Worm (Caenorhabditis elegans) whole organism, L4 larva: Measurements from ENCODE around the gene F49C12.2.

Experiments
- F37D6.2 ChIP-seq: sonication (generic microtip); optimal IDR thresholded peaks from 2 replicates; lab custom pipeline; 2016; ENCODE audit warnings: mild to moderate bottlenecking, missing genetic modification characterization, missing compliant biosample characterization
- T20F7.1 ChIP-seq: fragments of 200-800 bp; sonication (Bioruptor generic); optimal IDR thresholded peaks from 2 replicates; lab custom pipeline; 2018; ENCODE audit warnings: mild to moderate bottlenecking, missing genetic modification characterization, missing compliant biosample characterization
- Y48G9A.11 ChIP-seq: fragments of 200-800 bp; sonication (Bioruptor generic); IDR thresholded peaks from 2 replicates; pipeline ENCODE4 v1.3.6; 2022; ENCODE audit warnings: missing genetic modification reagents, missing genetic modification characterization, missing compliant biosample characterization
- Y75B8A.6 ChIP-seq: fragments of 200-800 bp; sonication (Bioruptor generic); IDR thresholded peaks from 2 replicates; pipeline ENCODE4 v1.3.6; 2022; ENCODE audit warnings: missing genetic modification reagents, missing genetic modification characterization, missing compliant biosample characterization
- aha-1 ChIP-seq: fragments of 150-350 bp; peaks from one replicate; lab custom pipeline; 2014; ENCODE audit warnings: missing biosample characterization, missing genetic modification characterization
- ceh-62 ChIP-seq: sonication (generic microtip); optimal IDR thresholded peaks from 2 replicates; lab custom pipeline; 2017; ENCODE audit warnings: missing biosample characterization, missing genetic modification characterization
- daf-12 ChIP-seq: fragments of 150-350 bp; optimal IDR thresholded peaks from 2 replicates; lab custom pipeline; 2014; ENCODE audit warnings: missing biosample characterization, missing genetic modification reagents, missing genetic modification characterization
- daf-16 ChIP-seq, 3 experiments: sonication (generic microtip); optimal IDR thresholded peaks; 2 replicates each; lab custom pipeline; 2016 to 2017; ENCODE audit warnings: missing genetic modification characterization in 3 of 3, missing genetic modification reagents in 3 of 3, mild to moderate bottlenecking in 2 of 3, missing compliant biosample characterization in 2 of 3, missing biosample characterization in 1 of 3, moderate library complexity in 1 of 3
- daf-19 ChIP-seq: fragments of 200-800 bp; sonication (Bioruptor generic); conservative IDR thresholded peaks from 2 replicates; pipeline ENCODE4 v1.3.6; 2022; ENCODE audit warnings: missing genetic modification characterization, missing compliant biosample characterization
- dmd-6 ChIP-seq: fragments of 200-800 bp; sonication (Bioruptor generic); IDR thresholded peaks from 2 replicates; pipeline ENCODE4 v1.3.6; 2022; ENCODE audit warnings: missing genetic modification reagents, missing genetic modification characterization, missing compliant biosample characterization
- dpl-1 ChIP-seq: fragments of 150-350 bp; optimal IDR thresholded peaks from 2 replicates; lab custom pipeline; 2014; ENCODE audit warnings: missing biosample characterization, missing genetic modification reagents, missing genetic modification characterization
- duxl-1 ChIP-seq: sonication (generic microtip); optimal IDR thresholded peaks from 2 replicates; lab custom pipeline; 2016; ENCODE audit warnings: mild to moderate bottlenecking, missing genetic modification characterization, moderate library complexity, missing compliant biosample characterization; ENCODE audit not compliant: poor library complexity
- hif-1 ChIP-seq, 2 experiments: sonication (generic microtip); optimal IDR thresholded peaks; 2 replicates each; lab custom pipeline; 2016 to 2017; ENCODE audit warnings: missing compliant biosample characterization in 2 of 2, missing genetic modification characterization in 2 of 2, missing genetic modification reagents in 2 of 2, missing genotype in 2 of 2, mild to moderate bottlenecking in 1 of 2
- hlh-30 ChIP-seq: sonication (generic microtip); optimal IDR thresholded peaks from 2 replicates; lab custom pipeline; 2017; ENCODE audit warnings: antibody characterized with exemption, mild to moderate bottlenecking, missing genetic modification characterization, missing compliant biosample characterization; ENCODE audit not compliant: insufficient read depth
- hmg-1.1 ChIP-seq: fragments of 200-800 bp; sonication (Bioruptor generic); IDR thresholded peaks from 2 replicates; pipeline ENCODE4 v1.3.6; 2022; ENCODE audit warnings: missing genetic modification reagents, missing genetic modification characterization, missing compliant biosample characterization
- jun-1 ChIP-seq: fragments of 150-350 bp; optimal IDR thresholded peaks from 2 replicates; lab custom pipeline; 2014; ENCODE audit warnings: missing biosample characterization, missing genetic modification reagents, missing genetic modification characterization
- lin-29 ChIP-seq: fragments of 200-800 bp; sonication (Bioruptor generic); IDR thresholded peaks from 2 replicates; pipeline ENCODE4 v1.3.6; 2022; ENCODE audit warnings: missing genetic modification reagents, missing genetic modification characterization, missing compliant biosample characterization
- madf-9 ChIP-seq: fragments of 200-800 bp; sonication (Bioruptor generic); conservative IDR thresholded peaks from 2 replicates; pipeline ENCODE4 v1.3.6; 2022; ENCODE audit warnings: missing genetic modification reagents, missing genetic modification characterization, missing compliant biosample characterization
- mdl-1 ChIP-seq, 2 experiments: fragments of 150-350 bp in 1 of 2; sonication (generic microtip) in 1 of 2; optimal IDR thresholded peaks; 2 replicates each; lab custom pipeline; 2014 to 2017; ENCODE audit warnings: missing biosample characterization in 2 of 2, missing genetic modification characterization in 2 of 2
- mdt-29 ChIP-seq: fragments of 200-800 bp; sonication (Bioruptor generic); IDR thresholded peaks from 2 replicates; pipeline ENCODE4 v1.3.6; 2022; ENCODE audit warnings: missing genetic modification reagents, missing genetic modification characterization, missing compliant biosample characterization
- mes-2 ChIP-seq: sonication (generic microtip); optimal IDR thresholded peaks from 2 replicates; lab custom pipeline; 2016; ENCODE audit warnings: missing genotype, mild to moderate bottlenecking, missing genetic modification characterization, missing compliant biosample characterization; ENCODE audit not compliant: poor library complexity, severe bottlenecking
- mxl-2 ChIP-seq: fragments of 200-800 bp; sonication (Bioruptor generic); conservative IDR thresholded peaks from 2 replicates; pipeline ENCODE4 v1.3.6; 2022; ENCODE audit warnings: missing genetic modification reagents, missing genetic modification characterization, missing compliant biosample characterization
- nhr-11 ChIP-seq: fragments of 150-350 bp; optimal IDR thresholded peaks from 2 replicates; lab custom pipeline; 2014; ENCODE audit warnings: missing biosample characterization, missing genetic modification characterization
- nhr-237 ChIP-seq: sonication (generic microtip); optimal IDR thresholded peaks from 2 replicates; lab custom pipeline; 2017; ENCODE audit warnings: missing biosample characterization, missing genetic modification characterization
- nhr-25 ChIP-seq: sonication (generic microtip); optimal IDR thresholded peaks from 2 replicates; lab custom pipeline; 2017; ENCODE audit warnings: missing genetic modification characterization, mild to moderate bottlenecking, missing compliant biosample characterization, antibody characterized with exemption, moderate library complexity, borderline replicate concordance; ENCODE audit not compliant: insufficient read depth
- nhr-48 ChIP-seq: sonication (generic microtip); optimal IDR thresholded peaks from 2 replicates; lab custom pipeline; 2016; ENCODE audit warnings: mild to moderate bottlenecking, missing genetic modification characterization, missing compliant biosample characterization
- nhr-76 ChIP-seq: fragments of 150-350 bp; optimal IDR thresholded peaks from 2 replicates; lab custom pipeline; 2014; ENCODE audit warnings: missing biosample characterization, missing genetic modification characterization
- pha-4 ChIP-seq, 2 experiments: fragments of 150-350 bp in 1 of 2; fragments of 200-800 bp in 1 of 2; sonication (Bioruptor generic) in 1 of 2; IDR thresholded peaks in 1 of 2; optimal IDR thresholded peaks in 1 of 2; 2 replicates each; pipeline versions ENCODE4 v1.3.6 to Lab custom; 2014 to 2022; ENCODE audit warnings: missing genetic modification characterization in 2 of 2, missing genetic modification reagents in 2 of 2, missing biosample characterization in 1 of 2, missing compliant biosample characterization in 1 of 2
- pqm-1 ChIP-seq: sonication (generic microtip); optimal IDR thresholded peaks from 2 replicates; lab custom pipeline; 2017; ENCODE audit warnings: missing biosample characterization, missing genetic modification characterization
- saeg-2 ChIP-seq: fragments of 200-800 bp; sonication (Bioruptor generic); IDR thresholded peaks from 2 replicates; pipeline ENCODE4 v1.3.6; 2022; ENCODE audit warnings: missing genetic modification reagents, missing genetic modification characterization, missing compliant biosample characterization
- sdz-12 ChIP-seq: fragments of 200-800 bp; sonication (Bioruptor generic); optimal IDR thresholded peaks from 2 replicates; lab custom pipeline; 2018; ENCODE audit warnings: mild to moderate bottlenecking, missing genetic modification characterization, missing compliant biosample characterization
- set-16 ChIP-seq: fragments of 200-800 bp; sonication (Bioruptor generic); IDR thresholded peaks from 2 replicates; pipeline ENCODE4 v1.3.6; 2022; ENCODE audit warnings: missing genetic modification reagents, missing genetic modification characterization, missing compliant biosample characterization
- skn-1 ChIP-seq: fragments of 150-350 bp; optimal IDR thresholded peaks from 2 replicates; lab custom pipeline; 2014; ENCODE audit warnings: missing biosample characterization, missing genetic modification characterization
- snpc-1.2 ChIP-seq: fragments of 200-800 bp; sonication (Bioruptor generic); IDR thresholded peaks from 2 replicates; pipeline ENCODE4 v1.3.6; 2022; ENCODE audit warnings: missing genetic modification reagents, missing genetic modification characterization, missing compliant biosample characterization
- spr-1 ChIP-seq: sonication (generic microtip); optimal IDR thresholded peaks from 2 replicates; lab custom pipeline; 2016; ENCODE audit warnings: mild to moderate bottlenecking, missing genetic modification characterization, missing compliant biosample characterization
- spr-3 ChIP-seq: fragments of 200-800 bp; sonication (Bioruptor generic); optimal IDR thresholded peaks from 2 replicates; lab custom pipeline; 2018; ENCODE audit warnings: mild to moderate bottlenecking, missing genetic modification characterization, missing compliant biosample characterization
- tag-97 ChIP-seq: fragments of 200-800 bp; sonication (Bioruptor generic); IDR thresholded peaks from 2 replicates; pipeline ENCODE4 v1.3.6; 2022; ENCODE audit warnings: missing genetic modification characterization, missing compliant biosample characterization
- tra-1 ChIP-seq: fragments of 200-800 bp; sonication (Bioruptor generic); IDR thresholded peaks from 2 replicates; pipeline ENCODE4 v1.3.6; 2022; ENCODE audit warnings: missing genetic modification reagents, missing genetic modification characterization, missing compliant biosample characterization
- unc-130 ChIP-seq: sonication (generic microtip); optimal IDR thresholded peaks from 2 replicates; lab custom pipeline; 2016; ENCODE audit warnings: missing genetic modification reagents, missing genetic modification characterization, missing compliant biosample characterization
- unc-39 ChIP-seq: sonication (generic microtip); optimal IDR thresholded peaks from 2 replicates; lab custom pipeline; 2017; ENCODE audit warnings: missing biosample characterization, missing genetic modification characterization
- zfp-2 ChIP-seq: sonication (generic microtip); optimal IDR thresholded peaks from 2 replicates; lab custom pipeline; 2016; ENCODE audit warnings: mild to moderate bottlenecking, missing genetic modification characterization, missing compliant biosample characterization
- zip-11 ChIP-seq: fragments of 200-800 bp; sonication (Bioruptor generic); IDR thresholded peaks from 2 replicates; pipeline ENCODE4 v1.3.6; 2022; ENCODE audit warnings: missing genetic modification characterization, missing compliant biosample characterization
- ztf-11 ChIP-seq: fragments of 150-350 bp; optimal IDR thresholded peaks from 2 replicates; lab custom pipeline; 2014; ENCODE audit warnings: missing biosample characterization, missing genetic modification characterization

The F49C12.2 gene

DNA sequence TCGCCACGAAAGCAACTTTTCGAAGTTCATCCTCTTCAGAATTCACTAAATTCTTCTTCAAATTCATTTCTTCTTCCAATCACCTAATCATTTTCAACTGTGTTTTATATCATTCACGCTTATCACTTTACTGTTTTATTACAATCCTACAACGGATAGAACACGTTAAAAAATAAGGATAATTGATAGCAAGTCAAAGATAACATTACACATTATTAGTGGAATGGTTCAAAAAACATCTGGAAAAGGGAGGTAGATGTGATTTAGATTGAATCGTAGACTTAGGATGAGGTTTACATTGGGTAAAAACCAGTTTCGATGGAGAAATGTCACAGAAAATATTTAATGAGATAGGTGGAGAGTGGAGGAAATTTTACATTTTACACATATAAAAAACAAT lies 37.4 kb downstream of the F49C12.2 start, which contains the start of gene col-120 (continued):
- TF ChIP-seq nhr-76 (tag; lab: Kevin White, UChicago), result no peak
- TF ChIP-seq duxl-1 (tag; lab: Kevin White, UChicago), result no peak

DNA sequence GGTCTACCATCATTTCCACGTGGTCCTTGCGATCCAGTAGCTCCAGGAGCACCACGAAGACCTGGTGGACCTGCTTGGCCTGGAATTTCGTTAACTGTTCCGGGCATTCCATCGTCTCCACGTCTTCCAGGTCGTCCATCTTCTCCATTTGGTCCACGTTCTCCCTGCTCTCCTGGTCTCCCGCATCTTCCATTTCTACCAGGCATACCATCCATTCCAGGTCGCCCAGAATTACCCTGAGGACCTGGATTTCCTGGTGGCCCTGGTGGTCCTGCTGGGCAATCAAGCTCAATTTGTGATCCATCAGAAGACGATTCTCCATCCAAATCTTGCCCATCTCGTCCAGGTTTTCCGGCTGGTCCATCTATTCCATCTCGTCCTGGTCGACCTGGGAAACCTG lies 38.2 kb downstream of the F49C12.2 start:
- TF ChIP-seq Y75B8A.6 (no peak), madf-9 (GFP tag; lab: Robert Waterston, UW) (no peak), snpc-1.2 (GFP tag; lab: Robert Waterston, UW) (peak; percentile 55; the same call in 1 of the 2 replicates), mdl-1 (tag; optimal IDR thresholded peaks at IDR 0.05; lab: Kevin White, UChicago) (no peak), sdz-12 (GFP tag; lab: Kevin White, UChicago) (no peak), spr-1 (tag; lab: Kevin White, UChicago) (no peak), nhr-25 (tag; lab: Kevin White, UChicago) (no peak), hmg-1.1 (GFP tag; lab: Robert Waterston, UW) (no peak), set-16 (GFP tag; lab: Robert Waterston, UW) (peak; percentile 69), mxl-2 (GFP tag; lab: Robert Waterston, UW) (no peak), saeg-2 (no peak)

DNA sequence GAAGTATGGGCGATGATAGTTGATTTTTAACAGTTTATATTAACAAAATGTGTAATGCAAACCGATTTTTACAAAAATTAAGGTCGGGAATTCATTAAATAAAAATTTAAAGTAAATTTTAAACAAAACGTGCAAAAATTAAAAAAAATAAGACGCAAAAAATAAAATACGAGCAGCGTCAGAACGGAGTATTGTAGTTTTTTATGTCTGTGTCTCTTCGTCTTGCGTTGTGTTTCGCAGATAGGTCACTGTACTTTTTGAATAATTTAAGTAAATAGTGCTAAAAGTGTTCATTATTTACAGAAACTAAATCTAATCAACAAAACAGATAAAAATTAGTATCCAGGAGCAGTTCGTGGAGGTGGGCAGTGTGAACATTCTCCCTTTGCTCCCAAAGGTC lies 38.7 kb downstream of the F49C12.2 start:
- peak; percentile 94 for TF ChIP-seq T20F7.1 (GFP tag; lab: Kevin White, UChicago)
- no peak for TF ChIP-seq spr-1 (tag; lab: Kevin White, UChicago)
- TF ChIP-seq hif-1 (tag; optimal IDR thresholded peaks at IDR 0.05; lab: Kevin White, UChicago), result peak in 1 of 2 experiments; percentile 95
- no peak for TF ChIP-seq daf-12
- no peak for TF ChIP-seq ztf-11 (tag; lab: Kevin White, UChicago)
- no peak for TF ChIP-seq set-16 (GFP tag; lab: Robert Waterston, UW)
- no peak for TF ChIP-seq Y75B8A.6
- no peak for TF ChIP-seq unc-39 (tag; lab: Kevin White, UChicago)
- TF ChIP-seq F37D6.2 (tag; lab: Kevin White, UChicago), result no peak
- no peak for TF ChIP-seq nhr-237 (tag; lab: Kevin White, UChicago)
- peak; percentile 24 for TF ChIP-seq dpl-1
- TF ChIP-seq aha-1 (tag; lab: Kevin White, UChicago), result peak; percentile 83
- peak; percentile 10 for TF ChIP-seq mes-2 (tag; lab: Kevin White, UChicago)

DNA sequence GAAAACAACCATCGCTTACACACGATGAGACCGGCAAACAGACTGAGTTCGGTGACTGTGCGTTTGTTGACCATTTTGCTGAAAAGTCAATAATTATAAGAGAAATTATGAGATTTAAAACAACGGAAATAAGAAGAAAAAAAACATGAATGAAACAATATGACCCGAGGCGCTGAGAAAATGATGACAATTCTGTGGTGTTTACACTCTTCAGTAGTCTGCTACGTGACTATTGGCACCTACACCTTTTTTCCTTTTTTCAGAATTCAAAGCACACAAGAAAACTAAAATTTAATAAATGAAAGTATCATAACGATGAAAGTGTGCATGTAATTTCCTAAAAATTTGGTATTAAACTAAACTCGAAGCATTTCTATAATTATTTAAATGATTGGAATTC lies 39.4 kb downstream of the F49C12.2 start, which contains the start of gene Y11D7A.10:
TSS of gene Y11D7A.10 (minus strand) at position 82 of the 400 bp plus-strand sequence.
- no peak for TF ChIP-seq tra-1 (GFP tag; lab: Robert Waterston, UW)
- no peak for TF ChIP-seq zfp-2
- TF ChIP-seq skn-1, result no peak
- TF ChIP-seq mdt-29, result no peak
- no peak for TF ChIP-seq jun-1 (tag; lab: Kevin White, UChicago)
- TF ChIP-seq spr-3, result no peak
- no peak for TF ChIP-seq daf-16 (GFP tag; optimal IDR thresholded peaks at IDR 0.05; lab: Kevin White, UChicago)
- peak; percentile 55 for TF ChIP-seq daf-16 (tag; optimal IDR thresholded peaks at IDR 0.05; lab: Kevin White, UChicago)
- TF ChIP-seq lin-29, result no peak
- peak; percentile 92 for TF ChIP-seq aha-1 (tag; lab: Kevin White, UChicago)
- TF ChIP-seq zip-11 (GFP tag; lab: Robert Waterston, UW), result no peak
- TF ChIP-seq unc-130 (GFP tag; lab: Kevin White, UChicago), result no peak
- TF ChIP-seq T20F7.1 (GFP tag; lab: Kevin White, UChicago), result no peak
- TF ChIP-seq nhr-11, result no peak
- no peak for TF ChIP-seq ceh-62
- no peak for TF ChIP-seq dmd-6
- TF ChIP-seq set-16 (GFP tag; lab: Robert Waterston, UW), result no peak
- TF ChIP-seq tag-97 (GFP tag; lab: Robert Waterston, UW), result no peak
- TF ChIP-seq mdl-1 (tag; optimal IDR thresholded peaks at IDR 0.05; lab: Kevin White, UChicago), result no peak
- no peak for TF ChIP-seq Y75B8A.6
- peak; percentile 6 for TF ChIP-seq hlh-30 (tag; lab: Kevin White, UChicago)
- no peak for TF ChIP-seq pha-4 (GFP tag; IDR thresholded peaks at IDR 0.05; lab: Robert Waterston, UW)
- TF ChIP-seq pha-4 (tag; optimal IDR thresholded peaks at IDR 0.05; lab: Kevin White, UChicago), result no peak
- no peak for TF ChIP-seq daf-19 (GFP tag; lab: Robert Waterston, UW)
- TF ChIP-seq hif-1 (tag; optimal IDR thresholded peaks at IDR 0.05; lab: Kevin White, UChicago), result peak; percentile 72 to 89
- TF ChIP-seq pqm-1, result no peak
- no peak for TF ChIP-seq nhr-48 (tag; lab: Kevin White, UChicago)
- no peak for TF ChIP-seq Y48G9A.11 (GFP tag; lab: Robert Waterston, UW)
